Fruit fly (Drosophila melanogaster) whole organism, wandering third instar larva: ENCODE measurements around the gene Tengl1.

Experiments used
- Abd-B ChIP-seq: fragments of >200 bp; optimal IDR thresholded peaks from 2 replicates; lab custom pipeline; 2017; ENCODE audit warnings: missing biosample characterization, missing genetic modification characterization
- CG32264 ChIP-seq: fragments of 200-800 bp; sonication (Bioruptor generic); optimal IDR thresholded peaks from 2 replicates; lab custom pipeline; 2016; ENCODE audit warnings: missing biosample characterization, missing genetic modification characterization
- CG9705 ChIP-seq: fragments of 200-800 bp; sonication (Bioruptor generic); optimal IDR thresholded peaks from 2 replicates; lab custom pipeline; 2018; ENCODE audit warnings: missing biosample characterization, mild to moderate bottlenecking, missing genetic modification characterization
- CrebA ChIP-seq: fragments of 200-800 bp; sonication (Bioruptor generic); optimal IDR thresholded peaks from 2 replicates; lab custom pipeline; 2016; ENCODE audit warnings: missing biosample characterization, mild to moderate bottlenecking, missing genetic modification characterization, borderline replicate concordance
- Dfd ChIP-seq: fragments of >200 bp; optimal IDR thresholded peaks from 2 replicates; lab custom pipeline; 2017; ENCODE audit warnings: missing biosample characterization, missing genetic modification characterization
- Dif ChIP-seq: fragments of 200-275, 200-300 bp; sonication (Bioruptor generic); optimal IDR thresholded peaks from 2 replicates; lab custom pipeline; 2018; ENCODE audit warnings: missing biosample characterization, missing genetic modification characterization; ENCODE audit not compliant: partially characterized antibody
- GATAd ChIP-seq: sonication (Bioruptor generic); optimal IDR thresholded peaks from 2 replicates; lab custom pipeline; 2016; ENCODE audit warnings: missing biosample characterization, missing genetic modification characterization
- HLH106 ChIP-seq: fragments of 200-800 bp; optimal IDR thresholded peaks from 3 replicates; lab custom pipeline; 2019; ENCODE audit warnings: missing biosample characterization, mild to moderate bottlenecking, missing genetic modification characterization, moderate library complexity
- Hnf4 ChIP-seq: fragments of 200-800 bp; sonication (Bioruptor generic); optimal IDR thresholded peaks from 2 replicates; lab custom pipeline; 2016; ENCODE audit warnings: missing biosample characterization, mild to moderate bottlenecking, missing genetic modification characterization
- Hr78 ChIP-seq: fragments of >200 bp; optimal IDR thresholded peaks from 2 replicates; lab custom pipeline; 2017; ENCODE audit warnings: missing biosample characterization, missing genetic modification characterization
- Hr83 ChIP-seq: fragments of 200-300 bp; sonication (Bioruptor generic); optimal IDR thresholded peaks from 2 replicates; lab custom pipeline; 2016; ENCODE audit warnings: missing biosample characterization, mild to moderate bottlenecking, missing genetic modification characterization, moderate library complexity; ENCODE audit not compliant: poor library complexity, severe bottlenecking
- Jra ChIP-seq: sonication (Bioruptor generic); optimal IDR thresholded peaks from 2 replicates; lab custom pipeline; 2016; ENCODE audit warnings: missing biosample characterization, missing genetic modification characterization
- Mio ChIP-seq: sonication (Bioruptor generic); optimal IDR thresholded peaks from 2 replicates; lab custom pipeline; 2016; ENCODE audit warnings: missing biosample characterization, missing genetic modification characterization
- Myc ChIP-seq: fragments of >200 bp; optimal IDR thresholded peaks from 2 replicates; lab custom pipeline; 2017
- N ChIP-seq: fragments of >200 bp; optimal IDR thresholded peaks from 2 replicates; lab custom pipeline; 2018; ENCODE audit warnings: missing biosample characterization, missing external identifiers, missing genetic modification characterization
- OdsH ChIP-seq: fragments of 200-800 bp; sonication (Bioruptor generic); optimal IDR thresholded peaks from 2 replicates; lab custom pipeline; 2016; ENCODE audit warnings: missing biosample characterization, mild to moderate bottlenecking, missing genetic modification characterization
- Rel ChIP-seq, 2 experiments: fragments of 200-800 bp; sonication (Bioruptor generic) in 1 of 2; optimal IDR thresholded peaks; 2 replicates in 1 of 2; 3 replicates in 1 of 2; lab custom pipeline; 2016 to 2019; ENCODE audit warnings: mild to moderate bottlenecking in 2 of 2, missing biosample characterization in 2 of 2, missing genetic modification characterization in 2 of 2, moderate library complexity in 1 of 2
- Sp1 ChIP-seq: fragments of 200-800 bp; sonication (Bioruptor generic); optimal IDR thresholded peaks from 3 replicates; lab custom pipeline; 2019; ENCODE audit warnings: missing biosample characterization, mild to moderate bottlenecking, missing genetic modification characterization, moderate library complexity
- Vsx2 ChIP-seq: fragments of 200-300, 225-300 bp; sonication (Bioruptor generic); optimal IDR thresholded peaks from 2 replicates; lab custom pipeline; 2018; ENCODE audit warnings: missing biosample characterization, missing genetic modification characterization; ENCODE audit not compliant: partially characterized antibody
- br ChIP-seq: fragments of 200-800 bp; sonication (Bioruptor generic); optimal IDR thresholded peaks from 2 replicates; lab custom pipeline; 2016; ENCODE audit warnings: missing biosample characterization, missing genetic modification characterization
- brk ChIP-seq: fragments of 200-800 bp; sonication (Bioruptor generic); optimal IDR thresholded peaks from 2 replicates; lab custom pipeline; 2016; ENCODE audit warnings: missing biosample characterization, mild to moderate bottlenecking, missing genetic modification characterization
- dl ChIP-seq, 2 experiments: fragments of 175-275, 200-275 bp in 1 of 2; fragments of 200-275 bp in 1 of 2; sonication (Bioruptor generic); optimal IDR thresholded peaks; lab custom pipeline; 2018; ENCODE audit warnings: mild to moderate bottlenecking in 2 of 2, missing biosample characterization in 2 of 2, missing genetic modification characterization in 2 of 2, moderate library complexity in 2 of 2; ENCODE audit not compliant: partially characterized antibody in 2 of 2, insufficient read depth in 1 of 2
- dmrt93B ChIP-seq: fragments of 200-800 bp; sonication (Bioruptor generic); optimal IDR thresholded peaks from 2 replicates; lab custom pipeline; 2018; ENCODE audit warnings: missing biosample characterization, mild to moderate bottlenecking, missing genetic modification characterization
- dsf ChIP-seq: sonication (Bioruptor generic); optimal IDR thresholded peaks from 2 replicates; lab custom pipeline; 2016; ENCODE audit warnings: missing biosample characterization, missing genetic modification characterization, borderline replicate concordance
- ey ChIP-seq: fragments of 200-800 bp; sonication (Bioruptor generic); optimal IDR thresholded peaks from 2 replicates; lab custom pipeline; 2016; ENCODE audit warnings: missing biosample characterization, missing genetic modification characterization
- foxo ChIP-seq, 2 experiments: fragments of 200-800 bp; sonication (Bioruptor generic); optimal IDR thresholded peaks; 2 replicates in 1 of 2; 3 replicates in 1 of 2; lab custom pipeline; 2016 to 2017; ENCODE audit warnings: missing biosample characterization in 2 of 2, missing genetic modification characterization in 2 of 2
- fru ChIP-seq: fragments of 200-800 bp; sonication (Bioruptor generic); optimal IDR thresholded peaks from 3 replicates; lab custom pipeline; 2016; ENCODE audit warnings: missing biosample characterization, mild to moderate bottlenecking, missing genetic modification characterization
- h ChIP-seq: fragments of 200-800 bp; sonication (Bioruptor generic); optimal IDR thresholded peaks from 3 replicates; lab custom pipeline; 2016; ENCODE audit warnings: missing biosample characterization, mild to moderate bottlenecking, missing genetic modification characterization
- jim ChIP-seq: fragments of 175-275, 200-325 bp; sonication (Bioruptor generic); optimal IDR thresholded peaks from 2 replicates; lab custom pipeline; 2016; ENCODE audit warnings: missing biosample characterization, mild to moderate bottlenecking, missing genetic modification characterization
- lola ChIP-seq: fragments of >200 bp; optimal IDR thresholded peaks from 2 replicates; lab custom pipeline; 2017; ENCODE audit warnings: missing biosample characterization, missing genetic modification characterization
- pan ChIP-seq: fragments of >200 bp; optimal IDR thresholded peaks from 2 replicates; lab custom pipeline; 2017
- psq ChIP-seq: fragments of 200-800 bp; sonication (Bioruptor generic); optimal IDR thresholded peaks from 3 replicates; lab custom pipeline; 2017; ENCODE audit warnings: missing biosample characterization, mild to moderate bottlenecking, missing genetic modification characterization, moderate library complexity
- rgr ChIP-seq: fragments of 200-800 bp; sonication (Bioruptor generic); optimal IDR thresholded peaks from 3 replicates; lab custom pipeline; 2016; ENCODE audit warnings: missing biosample characterization, mild to moderate bottlenecking, missing genetic modification characterization
- sage ChIP-seq: fragments of 200-800 bp; sonication (Bioruptor generic); optimal IDR thresholded peaks from 2 replicates; lab custom pipeline; 2016; ENCODE audit warnings: missing biosample characterization, mild to moderate bottlenecking, missing genetic modification characterization
- sv ChIP-seq: fragments of 200-800 bp; sonication (Bioruptor generic); optimal IDR thresholded peaks from 3 replicates; lab custom pipeline; 2016; ENCODE audit warnings: missing biosample characterization, missing genetic modification characterization
- tai ChIP-seq: sonication (Bioruptor generic); optimal IDR thresholded peaks from 2 replicates; lab custom pipeline; 2016; ENCODE audit warnings: missing biosample characterization, missing genetic modification characterization
- usp ChIP-seq: fragments of >200 bp; optimal IDR thresholded peaks from 2 replicates; lab custom pipeline; 2017; ENCODE audit warnings: missing biosample characterization, missing genetic modification characterization
- woc ChIP-seq: sonication (Bioruptor generic); optimal IDR thresholded peaks from 2 replicates; lab custom pipeline; 2016; ENCODE audit warnings: missing biosample characterization, mild to moderate bottlenecking, missing genetic modification characterization

The Tengl1 gene

DNA sequence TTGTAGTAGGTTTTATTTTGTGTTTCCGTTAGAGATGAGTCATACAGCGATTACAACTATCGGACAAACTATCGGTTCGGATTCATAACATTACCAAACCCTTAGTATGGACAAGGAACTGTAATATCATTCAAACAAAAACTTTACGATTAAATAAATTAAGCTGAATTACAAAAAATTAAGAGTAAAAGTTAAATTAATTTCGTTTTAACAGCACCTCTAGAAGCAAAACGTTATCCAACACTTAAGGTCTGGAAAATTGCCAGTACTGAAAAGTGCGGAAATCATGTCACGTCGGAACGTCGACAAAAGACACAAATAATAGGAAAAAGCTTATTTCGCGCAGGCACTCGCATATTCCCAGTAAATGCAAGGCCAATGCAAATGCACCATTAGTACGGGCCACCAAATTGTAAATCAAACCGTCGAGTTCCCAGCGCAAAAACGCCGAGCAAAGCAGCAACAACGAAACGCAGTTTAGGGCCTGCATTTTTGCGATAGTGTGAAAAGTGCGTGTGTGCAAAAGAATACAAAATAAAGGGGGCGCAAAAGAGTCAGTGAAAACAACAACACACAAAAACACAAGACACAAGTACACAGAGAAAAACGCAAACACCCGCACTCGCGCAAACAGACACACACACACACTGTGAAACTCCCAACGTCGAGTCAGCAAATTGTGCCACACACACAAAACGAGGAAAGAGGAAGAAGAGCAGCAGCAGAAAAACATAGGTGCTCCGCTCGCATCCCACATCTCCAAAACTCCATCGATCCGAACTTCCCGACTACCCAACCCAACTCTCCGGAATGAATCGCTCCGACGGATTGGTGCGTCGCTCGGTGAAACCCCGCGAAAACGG, 13.9 kb downstream of the Tengl1 start, which contains the start of the genes CG15387 and sau:
Gene CG15387, minus strand, starts transcription at position 36 of the 863 bp plus-strand sequence.
Gene sau, plus strand, starts transcription at position 84 of the 863 bp plus-strand sequence.
- TF ChIP-seq Myc (lab: Kevin White, UChicago) (peak; percentile 23), sv (peak; percentile 84), Dif (GFP tag; lab: Kevin White, UChicago) (no peak), GATAd (GFP tag; lab: Kevin White, UChicago) (peak; percentile 91), CG9705 (GFP tag; lab: Kevin White, UChicago) (peak; percentile 91), h (GFP tag; lab: Kevin White, UChicago) (peak; percentile 95), woc (GFP tag; lab: Kevin White, UChicago) (peak; percentile 87), Abd-B (GFP tag; lab: Kevin White, UChicago) (no peak), psq (peak; percentile 90), br (GFP tag; lab: Kevin White, UChicago) (peak; percentile 93), rgr (GFP tag; lab: Kevin White, UChicago) (peak; percentile 94), lola (no peak), fru (peak; percentile 92), Hr78 (no peak), Jra (GFP tag; lab: Kevin White, UChicago) (peak; percentile 93), dmrt93B (GFP tag; lab: Kevin White, UChicago) (peak; percentile 77), usp (no peak), foxo (GFP tag; optimal IDR thresholded peaks at IDR 0.05; lab: Kevin White, UChicago) (peak; percentile 79 to 93), OdsH (GFP tag; lab: Kevin White, UChicago) (peak; percentile 89), Hnf4 (GFP tag; lab: Kevin White, UChicago) (peak; percentile 96), Sp1 (peak; percentile 89), N (GFP tag; lab: Kevin White, UChicago) (no peak), Rel (GFP tag; optimal IDR thresholded peaks at IDR 0.05; lab: Kevin White, UChicago) (no peak), Rel (tag; optimal IDR thresholded peaks at IDR 0.05; lab: Kevin White, UChicago) (peak; percentile 69), dsf (GFP tag; lab: Kevin White, UChicago) (peak; percentile 91), CrebA (GFP tag; lab: Kevin White, UChicago) (no peak), pan (lab: Kevin White, UChicago) (no peak), Vsx2 (GFP tag; lab: Kevin White, UChicago) (no peak), Dfd (GFP tag; lab: Kevin White, UChicago) (no peak), ey (GFP tag; lab: Kevin White, UChicago) (peak; percentile 90), tai (GFP tag; lab: Kevin White, UChicago) (no peak), dl (GFP tag; optimal IDR thresholded peaks at IDR 0.05; lab: Kevin White, UChicago; ENCODE audit: insufficient read depth in 1 of 2, partially characterized antibody in 2 of 2) (no peak), HLH106 (tag; lab: Kevin White, UChicago) (peak; percentile 90), jim (GFP tag; lab: Kevin White, UChicago) (no peak), sage (peak; percentile 80), brk (GFP tag; lab: Kevin White, UChicago) (peak; percentile 87), CG32264 (GFP tag; lab: Kevin White, UChicago) (peak; percentile 86), Mio (GFP tag; lab: Kevin White, UChicago) (peak; percentile 62), Hr83 (peak; percentile 33)

DNA sequence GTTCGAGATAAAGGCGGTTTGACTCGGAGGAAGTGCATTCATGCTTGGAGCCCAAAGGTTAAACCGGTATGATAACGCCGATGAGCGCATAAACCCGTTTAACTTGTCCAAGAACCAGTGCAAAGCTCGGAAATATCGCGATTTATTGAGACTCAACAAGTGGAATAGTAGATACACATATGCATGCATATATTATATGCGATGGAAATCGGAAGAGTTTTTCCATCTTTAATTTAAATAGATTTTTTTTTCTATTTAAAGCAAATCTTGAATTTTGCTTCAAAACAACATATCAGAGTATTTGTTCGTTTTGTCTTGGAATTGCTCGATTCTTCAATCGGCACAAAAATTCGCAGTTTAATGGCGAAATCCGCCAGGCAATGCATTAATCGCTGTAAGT, 18.0 kb downstream of the Tengl1 start:
- peak; percentile 25 for TF ChIP-seq Dif (GFP tag; lab: Kevin White, UChicago)
- TF ChIP-seq HLH106 (tag; lab: Kevin White, UChicago), result no peak
- TF ChIP-seq GATAd (GFP tag; lab: Kevin White, UChicago), result no peak
- peak; percentile 9 for TF ChIP-seq sage
- TF ChIP-seq, all 38 proteins: peak for 2
